Worm (Caenorhabditis elegans) whole organism, mixed stage, embryonic: ENCODE results near the gene str-136.

Experiments
- blmp-1 ChIP-seq: fragments of 150-350 bp; optimal IDR thresholded peaks from 2 replicates; lab custom pipeline; 2014; ENCODE audit warnings: missing biosample characterization, missing genetic modification characterization
- ces-1 ChIP-seq: fragments of 150-350 bp; optimal IDR thresholded peaks from 2 replicates; lab custom pipeline; 2014; ENCODE audit warnings: missing biosample characterization, missing genetic modification reagents, missing genetic modification characterization
- elt-1 ChIP-seq: sonication (generic microtip); optimal IDR thresholded peaks from 2 replicates; lab custom pipeline; 2017; ENCODE audit warnings: missing genetic modification characterization, mild to moderate bottlenecking, missing compliant biosample characterization, antibody characterized with exemption, moderate library complexity, borderline replicate concordance; ENCODE audit not compliant: insufficient read depth
- elt-3 ChIP-seq: fragments of 150-350 bp; optimal IDR thresholded peaks from 2 replicates; lab custom pipeline; 2014; ENCODE audit warnings: missing biosample characterization, missing genetic modification characterization
- flh-1 ChIP-seq: fragments of 200-800 bp; sonication (Bioruptor generic); optimal IDR thresholded peaks from 2 replicates; lab custom pipeline; 2018; ENCODE audit warnings: mild to moderate bottlenecking, missing genetic modification characterization, moderate library complexity, missing compliant biosample characterization
- lin-13 ChIP-seq: fragments of 150-350 bp; optimal IDR thresholded peaks from 2 replicates; lab custom pipeline; 2014; ENCODE audit warnings: missing biosample characterization, missing genetic modification characterization
- mls-2 ChIP-seq: sonication (generic microtip); optimal IDR thresholded peaks from 2 replicates; lab custom pipeline; 2016; ENCODE audit warnings: mild to moderate bottlenecking, missing genetic modification characterization, moderate library complexity, missing compliant biosample characterization
- nhr-2 ChIP-seq: fragments of 150-350 bp; optimal IDR thresholded peaks from 2 replicates; lab custom pipeline; 2014; ENCODE audit warnings: missing biosample characterization, missing genetic modification characterization
- nhr-237 ChIP-seq: fragments of 150-350 bp; optimal IDR thresholded peaks from 2 replicates; lab custom pipeline; 2014; ENCODE audit warnings: missing biosample characterization, missing genetic modification characterization
- nhr-76 ChIP-seq: sonication (generic microtip); optimal IDR thresholded peaks from 2 replicates; lab custom pipeline; 2017; ENCODE audit warnings: missing biosample characterization, missing genetic modification characterization
- snpc-4 ChIP-seq: fragments of 150-350 bp; optimal IDR thresholded peaks from 2 replicates; lab custom pipeline; 2014; ENCODE audit warnings: missing biosample characterization, missing genetic modification characterization
- sptf-1 ChIP-seq: sonication (generic microtip); optimal IDR thresholded peaks from 2 replicates; lab custom pipeline; 2017; ENCODE audit warnings: mild to moderate bottlenecking, missing genetic modification characterization, moderate library complexity, missing compliant biosample characterization
- unc-39 ChIP-seq: fragments of 150-350 bp; optimal IDR thresholded peaks from 2 replicates; lab custom pipeline; 2014; ENCODE audit warnings: missing biosample characterization, missing genetic modification characterization
- unc-62 ChIP-seq: fragments of 150-350 bp; optimal IDR thresholded peaks from 2 replicates; lab custom pipeline; 2014; ENCODE audit warnings: missing biosample characterization, missing genetic modification reagents, missing genetic modification characterization

- TF ChIP-seq blmp-1 (tag; lab: Kevin White, UChicago): no peak
- TF ChIP-seq lin-13 (tag; lab: Kevin White, UChicago): no peak
- no peak for TF ChIP-seq elt-3 (tag; lab: Kevin White, UChicago)
- no peak for TF ChIP-seq unc-39
- no peak for TF ChIP-seq ces-1
- TF ChIP-seq flh-1 (GFP tag; lab: Kevin White, UChicago): no peak
- no peak for TF ChIP-seq sptf-1 (tag; lab: Kevin White, UChicago)
- TF ChIP-seq unc-62: no peak
- no peak for TF ChIP-seq snpc-4 (tag; lab: Kevin White, UChicago)
- TF ChIP-seq mls-2 (tag; lab: Kevin White, UChicago): no peak
- TF ChIP-seq nhr-237 (tag; lab: Kevin White, UChicago): no peak
- TF ChIP-seq nhr-2: no peak
- TF ChIP-seq nhr-76 (tag; lab: Kevin White, UChicago): no peak
- no peak for TF ChIP-seq elt-1 (tag; lab: Kevin White, UChicago)
These were observed 33.3 kb downstream of the str-136 start, which contains the start of gene C16D9.5 for ce11 chrV:8245457-8245856.
